Worm (Caenorhabditis elegans) whole organism, young adult: ENCODE measurements around the gene twk-45.
A peak's percentile ranks its signal among the peaks of the same experiment; 100 is the strongest.

Source experiments
- B0336.3 ChIP-seq: fragments of 200-800 bp; sonication (Bioruptor generic); IDR thresholded peaks from 2 replicates; pipeline ENCODE4 v1.3.6; 2022; ENCODE audit warnings: missing genetic modification characterization, missing compliant biosample characterization
- C06A6.2 ChIP-seq: fragments of 200-800 bp; sonication (Bioruptor generic); conservative IDR thresholded peaks from 2 replicates; pipeline ENCODE4 v1.3.6; 2022; ENCODE audit warnings: missing genetic modification characterization, missing compliant biosample characterization
- F22D6.2 ChIP-seq: sonication (generic microtip); optimal IDR thresholded peaks from 2 replicates; lab custom pipeline; 2016; ENCODE audit warnings: mild to moderate bottlenecking, missing genetic modification characterization, missing compliant biosample characterization
- F37B4.10 ChIP-seq: fragments of 200-800 bp; sonication (Bioruptor generic); IDR thresholded peaks from 2 replicates; pipeline ENCODE4 v1.3.6; 2022; ENCODE audit warnings: missing genetic modification characterization, missing compliant biosample characterization
- F49E8.2 ChIP-seq: sonication (generic microtip); optimal IDR thresholded peaks from 3 replicates; lab custom pipeline; 2017; ENCODE audit warnings: missing genetic modification characterization, mild to moderate bottlenecking, missing compliant biosample characterization, antibody characterized with exemption, moderate library complexity; ENCODE audit not compliant: insufficient read depth
- F55B11.4 ChIP-seq: sonication (generic microtip); optimal IDR thresholded peaks from 2 replicates; lab custom pipeline; 2016; ENCODE audit warnings: missing compliant biosample characterization, missing genetic modification characterization, borderline replicate concordance; ENCODE audit not compliant: insufficient read depth
- F57A8.1 ChIP-seq: fragments of 200-800 bp; sonication (Bioruptor generic); optimal IDR thresholded peaks from 2 replicates; lab custom pipeline; 2018; ENCODE audit warnings: mild to moderate bottlenecking, missing genetic modification characterization, moderate library complexity, missing compliant biosample characterization
- K11D2.4 ChIP-seq: fragments of 200-800 bp; sonication (Bioruptor generic); IDR thresholded peaks from 2 replicates; pipeline ENCODE4 v1.3.6; 2022; ENCODE audit warnings: missing genetic modification reagents, missing genetic modification characterization, missing compliant biosample characterization
- T07F8.4 ChIP-seq: sonication (generic microtip); optimal IDR thresholded peaks from 2 replicates; lab custom pipeline; 2016; ENCODE audit warnings: mild to moderate bottlenecking, missing genetic modification characterization, moderate library complexity, missing compliant biosample characterization
- T26A5.8 ChIP-seq: sonication (generic microtip); optimal IDR thresholded peaks from 2 replicates; lab custom pipeline; 2016; ENCODE audit warnings: missing genetic modification characterization, missing compliant biosample characterization
- Y53G8AR.9 ChIP-seq: fragments of 200-800 bp; sonication (Bioruptor generic); conservative IDR thresholded peaks from 2 replicates; pipeline ENCODE4 v1.3.6; 2022; ENCODE audit warnings: missing genetic modification reagents, missing genetic modification characterization, missing compliant biosample characterization
- Y67H2A.10 ChIP-seq: fragments of 200-800 bp; sonication (Bioruptor generic); conservative IDR thresholded peaks from 2 replicates; pipeline ENCODE4 v1.3.6; 2022; ENCODE audit warnings: missing genetic modification reagents, missing genetic modification characterization, missing compliant biosample characterization
- ZK185.1 ChIP-seq: sonication (generic microtip); optimal IDR thresholded peaks from 2 replicates; lab custom pipeline; 2016; ENCODE audit warnings: mild to moderate bottlenecking, missing genetic modification characterization, missing compliant biosample characterization; ENCODE audit not compliant: poor library complexity, severe bottlenecking
- ama-1 ChIP-seq, 3 experiments: fragments of 150-350 bp in 1 of 3; sonication (generic microtip) in 2 of 3; optimal IDR thresholded peaks; 2 replicates each; lab custom pipeline; 2014 to 2018; ENCODE audit warnings: missing biosample characterization in 2 of 3, missing genetic modification characterization in 2 of 3, missing genetic modification reagents in 2 of 3
- aptf-3 ChIP-seq: fragments of 200-800 bp; sonication (Bioruptor generic); IDR thresholded peaks from 2 replicates; pipeline ENCODE4 v1.3.6; 2022; ENCODE audit warnings: missing genetic modification characterization, missing compliant biosample characterization
- ceh-40 ChIP-seq: fragments of 200-800 bp; sonication (Bioruptor generic); IDR thresholded peaks from 2 replicates; pipeline ENCODE4 v1.3.6; 2022; ENCODE audit warnings: missing genetic modification characterization, missing compliant biosample characterization
- ceh-79 ChIP-seq: sonication (generic microtip); optimal IDR thresholded peaks from 2 replicates; lab custom pipeline; 2017; ENCODE audit warnings: mild to moderate bottlenecking, missing genetic modification characterization, missing compliant biosample characterization
- ceh-91 ChIP-seq: fragments of 200-800 bp; sonication (Bioruptor generic); IDR thresholded peaks from 2 replicates; pipeline ENCODE4 v1.3.6; 2022; ENCODE audit warnings: missing genetic modification reagents, missing genetic modification characterization, missing compliant biosample characterization
- die-1 ChIP-seq: sonication (generic microtip); optimal IDR thresholded peaks from 2 replicates; lab custom pipeline; 2016; ENCODE audit warnings: missing genotype, mild to moderate bottlenecking, missing genetic modification characterization, missing compliant biosample characterization
- dpl-1 ChIP-seq: fragments of 150-350 bp; optimal IDR thresholded peaks from 2 replicates; lab custom pipeline; 2014; ENCODE audit warnings: missing biosample characterization, missing genetic modification reagents, missing genetic modification characterization
- efl-1 ChIP-seq: fragments of 150-350 bp; optimal IDR thresholded peaks from 2 replicates; lab custom pipeline; 2014; ENCODE audit warnings: missing biosample characterization, missing genetic modification reagents, missing genetic modification characterization
- egl-44 ChIP-seq: fragments of 200-800 bp; sonication (Bioruptor generic); IDR thresholded peaks from 2 replicates; pipeline ENCODE4 v1.3.6; 2022; ENCODE audit warnings: missing genetic modification reagents, missing genetic modification characterization, missing compliant biosample characterization
- egrh-3 ChIP-seq: fragments of 200-800 bp; sonication (Bioruptor generic); IDR thresholded peaks from 2 replicates; pipeline ENCODE4 v1.3.6; 2022; ENCODE audit warnings: missing genetic modification reagents, missing genetic modification characterization, missing compliant biosample characterization
- hmg-1.2 ChIP-seq: fragments of 200-800 bp; sonication (Bioruptor generic); IDR thresholded peaks from 2 replicates; pipeline ENCODE4 v1.3.6; 2022; ENCODE audit warnings: missing genetic modification reagents, missing genetic modification characterization, missing compliant biosample characterization
- hrde-1 ChIP-seq: sonication (generic microtip); optimal IDR thresholded peaks from 2 replicates; lab custom pipeline; 2016; ENCODE audit warnings: missing genetic modification characterization, mild to moderate bottlenecking, missing compliant biosample characterization, moderate library complexity, missing genotype, missing genetic modification reagents, borderline replicate concordance
- let-526 ChIP-seq: fragments of 200-800 bp; sonication (Bioruptor generic); IDR thresholded peaks from 2 replicates; pipeline ENCODE4 v1.3.6; 2022; ENCODE audit warnings: missing genetic modification reagents, missing genetic modification characterization, missing compliant biosample characterization
- let-607 ChIP-seq, 2 experiments: fragments of 200-800 bp in 1 of 2; sonication (Bioruptor generic) in 1 of 2; sonication (generic microtip) in 1 of 2; optimal IDR thresholded peaks; 2 replicates each; lab custom pipeline; 2016 to 2018; ENCODE audit warnings: mild to moderate bottlenecking in 2 of 2, missing compliant biosample characterization in 2 of 2, missing genetic modification characterization in 2 of 2, moderate library complexity in 2 of 2, missing genotype in 1 of 2
- lin-35 ChIP-seq, 3 experiments: fragments of 150-350 bp in 2 of 3; sonication (generic microtip) in 1 of 3; optimal IDR thresholded peaks; 2 replicates each; lab custom pipeline; 2014 to 2018; ENCODE audit warnings: missing biosample characterization in 3 of 3, missing genetic modification characterization in 3 of 3, missing genetic modification reagents in 3 of 3
- lin-40 ChIP-seq: sonication (generic microtip); optimal IDR thresholded peaks from 2 replicates; lab custom pipeline; 2016; ENCODE audit warnings: missing genetic modification characterization, mild to moderate bottlenecking, missing compliant biosample characterization, missing genotype, missing genetic modification reagents
- lsl-1 ChIP-seq: fragments of 200-800 bp; sonication (Bioruptor generic); optimal IDR thresholded peaks from 2 replicates; lab custom pipeline; 2018; ENCODE audit warnings: mild to moderate bottlenecking, missing genetic modification characterization, moderate library complexity, missing compliant biosample characterization
- madf-10 ChIP-seq: sonication (generic microtip); optimal IDR thresholded peaks from 2 replicates; lab custom pipeline; 2016; ENCODE audit warnings: mild to moderate bottlenecking, missing genetic modification characterization, missing compliant biosample characterization
- madf-6 ChIP-seq: fragments of 200-800 bp; sonication (Bioruptor generic); IDR thresholded peaks from 2 replicates; pipeline ENCODE4 v1.3.6; 2022; ENCODE audit warnings: missing genetic modification reagents, missing genetic modification characterization, missing compliant biosample characterization
- madf-8 ChIP-seq: fragments of 200-800 bp; sonication (Bioruptor generic); conservative IDR thresholded peaks from 2 replicates; pipeline ENCODE4 v1.3.6; 2022; ENCODE audit warnings: missing genetic modification reagents, missing genetic modification characterization, missing compliant biosample characterization
- mcd-1 ChIP-seq: fragments of 200-800 bp; sonication (Bioruptor generic); IDR thresholded peaks from 2 replicates; pipeline ENCODE4 v1.3.6; 2022; ENCODE audit warnings: missing genetic modification reagents, missing genetic modification characterization, missing compliant biosample characterization
- mel-28 ChIP-seq: sonication (generic microtip); optimal IDR thresholded peaks from 2 replicates; lab custom pipeline; 2016; ENCODE audit warnings: borderline replicate concordance, mild to moderate bottlenecking, missing genetic modification characterization, missing compliant biosample characterization
- nfya-1 ChIP-seq: sonication (generic microtip); optimal IDR thresholded peaks from 2 replicates; lab custom pipeline; 2017; ENCODE audit warnings: antibody characterized with exemption, missing compliant biosample characterization, missing genetic modification characterization, borderline replicate concordance; ENCODE audit not compliant: insufficient read depth
- nfya-2 ChIP-seq: fragments of 200-800 bp; sonication (Bioruptor generic); IDR thresholded peaks from 2 replicates; pipeline ENCODE4 v1.3.6; 2022; ENCODE audit warnings: missing genetic modification reagents, missing genetic modification characterization, missing compliant biosample characterization
- nhr-80 ChIP-seq: sonication (generic microtip); optimal IDR thresholded peaks from 2 replicates; lab custom pipeline; 2016; ENCODE audit warnings: missing genetic modification characterization, missing compliant biosample characterization
- nhr-90 ChIP-seq: sonication (generic microtip); optimal IDR thresholded peaks from 2 replicates; lab custom pipeline; 2016; ENCODE audit warnings: missing genotype, mild to moderate bottlenecking, missing genetic modification characterization, missing compliant biosample characterization
- pbrm-1 ChIP-seq: fragments of 200-800 bp; sonication (Bioruptor generic); IDR thresholded peaks from 2 replicates; pipeline ENCODE4 v1.3.6; 2022; ENCODE audit warnings: missing genetic modification reagents, missing genetic modification characterization, missing compliant biosample characterization
- sea-2 ChIP-seq: fragments of 200-800 bp; sonication (Bioruptor generic); IDR thresholded peaks from 2 replicates; pipeline ENCODE4 v1.3.6; 2022; ENCODE audit warnings: missing genetic modification characterization, missing compliant biosample characterization
- snpc-1.1 ChIP-seq: sonication (generic microtip); optimal IDR thresholded peaks from 2 replicates; lab custom pipeline; 2017; ENCODE audit warnings: missing genetic modification characterization, mild to moderate bottlenecking, missing compliant biosample characterization, antibody characterized with exemption, moderate library complexity, missing genotype, missing genetic modification reagents; ENCODE audit not compliant: insufficient read depth
- snpc-1.3 ChIP-seq: sonication (generic microtip); optimal IDR thresholded peaks from 2 replicates; lab custom pipeline; 2017; ENCODE audit warnings: missing genetic modification characterization, mild to moderate bottlenecking, missing compliant biosample characterization, antibody characterized with exemption, moderate library complexity, missing genotype, missing genetic modification reagents; ENCODE audit not compliant: insufficient read depth
- somi-1 ChIP-seq: fragments of 200-800 bp; sonication (Bioruptor generic); optimal IDR thresholded peaks from 2 replicates; lab custom pipeline; 2018; ENCODE audit warnings: mild to moderate bottlenecking, missing genetic modification characterization, missing compliant biosample characterization
- ztf-22 ChIP-seq: fragments of 200-800 bp; sonication (Bioruptor generic); optimal IDR thresholded peaks from 2 replicates; lab custom pipeline; 2018; ENCODE audit warnings: mild to moderate bottlenecking, missing genetic modification characterization, moderate library complexity, missing compliant biosample characterization
- ztf-28 ChIP-seq: fragments of 200-800 bp; sonication (Bioruptor generic); IDR thresholded peaks from 2 replicates; pipeline ENCODE4 v1.3.6; 2022; ENCODE audit warnings: missing genetic modification reagents, missing genetic modification characterization, missing compliant biosample characterization
- ztf-3 ChIP-seq: fragments of 200-800 bp; sonication (Bioruptor generic); optimal IDR thresholded peaks from 2 replicates; lab custom pipeline; 2018; ENCODE audit warnings: mild to moderate bottlenecking, missing genetic modification characterization, missing compliant biosample characterization

The twk-45 gene

ce11 chrIII:2805084-2805483 is 3.4 kb upstream of the twk-45 start, which contains the start of gene Y71H2AM.3 (continued):
- TF ChIP-seq lsl-1 (GFP tag; lab: Kevin White, UChicago) (no peak), C06A6.2 (GFP tag; lab: Robert Waterston, UW) (no peak), K11D2.4 (GFP tag; lab: Robert Waterston, UW) (no peak), nhr-80 (tag; lab: Kevin White, UChicago) (no peak), efl-1 (GFP tag; lab: Kevin White, UChicago) (peak; percentile 72), ZK185.1 (no peak), B0336.3 (GFP tag; lab: Robert Waterston, UW) (no peak), sea-2 (GFP tag; lab: Robert Waterston, UW) (no peak), pbrm-1 (GFP tag; lab: Robert Waterston, UW) (no peak), Y53G8AR.9 (GFP tag; lab: Robert Waterston, UW) (no peak), madf-6 (GFP tag; lab: Robert Waterston, UW) (no peak), dpl-1 (GFP tag; lab: Kevin White, UChicago) (peak; percentile 59), ceh-79 (tag; lab: Kevin White, UChicago) (no peak), hmg-1.2 (GFP tag; lab: Robert Waterston, UW) (no peak), F22D6.2 (tag; lab: Kevin White, UChicago) (no peak), mcd-1 (peak; percentile 93), madf-8 (GFP tag; lab: Robert Waterston, UW) (no peak), let-607 (tag; optimal IDR thresholded peaks at IDR 0.05; lab: Kevin White, UChicago) (no peak), nfya-1 (tag; lab: Kevin White, UChicago) (no peak), die-1 (tag; lab: Kevin White, UChicago) (no peak), nfya-2 (GFP tag; lab: Robert Waterston, UW) (no peak), ztf-3 (no peak), snpc-1.3 (tag; lab: Kevin White, UChicago) (peak; percentile 8), hrde-1 (tag; lab: Kevin White, UChicago) (no peak), snpc-1.1 (no peak), egl-44 (GFP tag; lab: Robert Waterston, UW) (no peak), ceh-40 (no peak), F37B4.10 (no peak), Y67H2A.10 (GFP tag; lab: Robert Waterston, UW) (no peak), F55B11.4 (tag; lab: Kevin White, UChicago) (no peak), T07F8.4 (no peak), T26A5.8 (tag; lab: Kevin White, UChicago) (no peak), ama-1 (optimal IDR thresholded peaks at IDR 0.05; lab: Kevin White, UChicago) (no peak), ama-1 (GFP tag; optimal IDR thresholded peaks at IDR 0.05; lab: Kevin White, UChicago) (no peak), ztf-22 (GFP tag; lab: Kevin White, UChicago) (no peak), ceh-91 (GFP tag; lab: Robert Waterston, UW) (no peak), F57A8.1 (no peak), nhr-90 (tag; lab: Kevin White, UChicago) (no peak), aptf-3 (GFP tag; lab: Robert Waterston, UW) (no peak), ztf-28 (no peak), lin-40 (tag; lab: Kevin White, UChicago) (peak; percentile 0), mel-28 (tag; lab: Kevin White, UChicago) (no peak), F49E8.2 (tag; lab: Kevin White, UChicago) (no peak), egrh-3 (no peak), let-526 (GFP tag; lab: Robert Waterston, UW) (no peak), madf-10 (tag; lab: Kevin White, UChicago) (no peak), lin-35 (GFP tag; optimal IDR thresholded peaks at IDR 0.05; lab: Kevin White, UChicago) (peak in 2 of 3 experiments; percentile 42 to 92), somi-1 (no peak)
